Fruit fly (Drosophila melanogaster) whole organism: Measurements from ENCODE around the gene Rrp46.

Source experiments
- CG8478 ChIP-seq: fragments of >200 bp; optimal IDR thresholded peaks from 2 replicates; lab custom pipeline; 2018; ENCODE audit warnings: inconsistent platforms
- Dll ChIP-seq: fragments of >200 bp; optimal IDR thresholded peaks from 2 replicates; lab custom pipeline; 2017
- EcR ChIP-seq, 2 experiments: fragments of >200 bp; optimal IDR thresholded peaks; 2 replicates each; lab custom pipeline; 2017; ENCODE audit warnings: missing biosample characterization in 2 of 2, missing genetic modification characterization in 2 of 2, missing genetic modification reagents in 2 of 2
- pan ChIP-seq: fragments of >200 bp; optimal IDR thresholded peaks from 2 replicates; lab custom pipeline; 2017
- psq ChIP-seq: fragments of >200 bp; optimal IDR thresholded peaks from 2 replicates; lab custom pipeline; 2017
- usp ChIP-seq: fragments of >200 bp; optimal IDR thresholded peaks from 2 replicates; lab custom pipeline; 2017; ENCODE audit warnings: missing biosample characterization, missing genetic modification characterization, mixed read lengths

Rrp46 gene

DNA sequence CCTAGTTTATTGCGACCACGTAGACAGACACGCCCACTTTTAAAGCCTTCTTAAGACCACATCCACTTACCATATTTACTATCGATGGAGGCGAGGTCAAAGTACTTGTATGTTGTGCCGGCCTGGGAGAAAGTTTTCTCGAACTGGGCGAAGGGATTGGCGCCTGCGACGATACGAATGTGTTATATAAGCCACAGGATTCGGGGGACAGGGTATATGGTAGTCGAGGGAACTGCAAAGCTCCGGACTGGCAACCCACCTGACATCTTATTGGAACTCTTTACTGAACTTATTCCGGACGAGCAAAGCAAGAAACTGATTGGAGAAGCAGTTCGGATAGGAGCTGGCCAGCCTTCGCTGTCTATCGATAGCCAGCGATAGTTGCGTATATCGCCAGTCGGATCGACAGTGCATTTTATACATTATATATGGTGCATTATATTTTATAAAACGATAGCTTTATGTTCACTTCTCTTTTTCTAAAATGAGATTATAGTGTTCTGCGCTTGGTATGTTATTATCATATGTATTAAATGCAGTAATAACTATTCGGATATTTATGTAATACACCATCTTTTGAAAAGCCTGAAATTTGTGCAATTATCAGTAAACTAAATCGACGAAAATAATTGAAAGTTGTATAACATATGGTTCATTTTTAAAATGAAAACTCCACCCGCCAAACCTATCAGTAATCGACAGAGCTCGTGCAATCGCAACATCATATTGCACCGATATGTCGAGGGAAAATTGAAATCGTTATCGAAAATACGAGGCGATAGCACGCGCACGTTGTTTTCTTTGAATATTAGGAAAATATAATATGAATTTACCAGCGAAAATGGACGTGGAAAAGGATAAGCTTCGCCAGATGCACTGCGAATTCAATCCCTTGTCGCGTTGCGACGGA, at the start of gene Rrp46, which contains the start of gene Irp-1B:
Gene Rrp46, plus strand, starts transcription at position 752 of the 910 bp plus-strand sequence.
Gene Irp-1B, minus strand, starts transcription at position 320 of the 910 bp plus-strand sequence.
- TF ChIP-seq psq (lab: Kevin White, UChicago) (no peak), pan (lab: Kevin White, UChicago) (no peak), EcR (GFP tag; optimal IDR thresholded peaks at IDR 0.05; lab: Kevin White, UChicago) (peak in 1 of 2 experiments; percentile 72)

dm6 chr3R:10364287-10364686, 48.8 kb upstream of the Rrp46 start:
- no peak for TF ChIP-seq EcR (GFP tag; optimal IDR thresholded peaks at IDR 0.05; lab: Kevin White, UChicago)
- TF ChIP-seq pan (lab: Kevin White, UChicago) = no peak
- TF ChIP-seq psq (lab: Kevin White, UChicago) = no peak
- no peak for TF ChIP-seq CG8478
- TF ChIP-seq usp (GFP tag; lab: Kevin White, UChicago) = no peak
- TF ChIP-seq Dll (lab: Kevin White, UChicago) = no peak

DNA sequence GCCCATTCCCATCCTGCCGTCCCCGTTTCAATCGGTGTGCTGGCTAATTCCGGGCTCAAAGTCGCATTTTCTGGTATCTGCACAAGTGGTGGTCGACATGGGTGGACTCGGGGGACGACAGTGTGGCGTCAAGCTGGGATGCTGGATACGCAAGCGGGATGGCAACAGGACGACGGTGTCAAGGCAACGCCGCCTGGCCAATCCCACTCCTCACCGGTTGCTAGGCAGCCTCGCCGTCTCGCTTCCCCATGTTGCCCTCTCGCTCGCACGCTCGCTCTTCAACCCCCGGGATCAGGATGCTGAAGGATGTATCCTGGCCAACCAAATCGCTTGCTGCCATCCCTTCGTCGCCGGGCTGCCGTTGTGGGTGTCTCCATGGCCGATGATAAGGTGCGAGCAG, 44.9 kb upstream of the Rrp46 start:
- TF ChIP-seq psq (lab: Kevin White, UChicago) (no peak), Dll (lab: Kevin White, UChicago) (no peak), EcR (GFP tag; optimal IDR thresholded peaks at IDR 0.05; lab: Kevin White, UChicago) (no peak), CG8478 (no peak)

- TF ChIP-seq psq (lab: Kevin White, UChicago) (no peak), pan (lab: Kevin White, UChicago) (no peak), CG8478 (no peak), EcR (GFP tag; optimal IDR thresholded peaks at IDR 0.05; lab: Kevin White, UChicago) (no peak), Dll (lab: Kevin White, UChicago) (no peak), usp (GFP tag; lab: Kevin White, UChicago) (no peak)
These were observed 43.3 kb upstream of the Rrp46 start for dm6 chr3R:10369799-10370198.

dm6 chr3R:10370495-10370894, 42.6 kb upstream of the Rrp46 start:
- TF ChIP-seq pan (lab: Kevin White, UChicago) = no peak
- TF ChIP-seq Dll (lab: Kevin White, UChicago) = no peak
- no peak for TF ChIP-seq CG8478
- no peak for TF ChIP-seq usp (GFP tag; lab: Kevin White, UChicago)
- TF ChIP-seq psq (lab: Kevin White, UChicago) = no peak
- no peak for TF ChIP-seq EcR (GFP tag; optimal IDR thresholded peaks at IDR 0.05; lab: Kevin White, UChicago)

DNA sequence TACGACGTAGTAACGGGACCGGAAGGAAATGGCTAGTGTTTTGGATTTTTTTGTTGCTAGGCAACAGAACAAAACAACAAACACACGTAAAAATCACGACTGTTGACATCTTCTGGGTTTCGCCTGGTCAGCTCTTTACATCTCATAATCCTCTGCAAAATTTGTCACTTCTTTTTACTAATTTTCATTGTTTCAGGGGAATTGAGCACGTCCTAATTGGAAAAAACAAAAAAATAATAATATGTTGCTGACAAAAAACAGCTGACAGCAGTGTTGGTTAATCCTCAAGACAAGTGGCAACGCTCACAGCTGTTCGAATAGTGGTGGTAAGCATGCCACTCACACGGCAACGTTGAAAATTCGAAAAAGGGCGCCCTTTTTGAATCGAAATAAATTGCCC, 35.3 kb upstream of the Rrp46 start, which contains the start of gene Rfx:
Gene Rfx, minus strand, starts transcription at position 220 of the 400 bp plus-strand sequence.
- TF ChIP-seq EcR (GFP tag; optimal IDR thresholded peaks at IDR 0.05; lab: Kevin White, UChicago) (no peak), CG8478 (no peak), Dll (lab: Kevin White, UChicago) (no peak), psq (lab: Kevin White, UChicago) (no peak), pan (lab: Kevin White, UChicago) (no peak), usp (GFP tag; lab: Kevin White, UChicago) (no peak)

dm6 chr3R:10378989-10379388, 34.1 kb upstream of the Rrp46 start:
- TF ChIP-seq pan (lab: Kevin White, UChicago) = no peak
- TF ChIP-seq CG8478 = no peak
- no peak for TF ChIP-seq usp (GFP tag; lab: Kevin White, UChicago)
- no peak for TF ChIP-seq Dll (lab: Kevin White, UChicago)
- TF ChIP-seq EcR (GFP tag; optimal IDR thresholded peaks at IDR 0.05; lab: Kevin White, UChicago) = no peak
- no peak for TF ChIP-seq psq (lab: Kevin White, UChicago)

dm6 chr3R:10379409-10379808, 33.7 kb upstream of the Rrp46 start:
- TF ChIP-seq psq (lab: Kevin White, UChicago) (no peak), EcR (GFP tag; optimal IDR thresholded peaks at IDR 0.05; lab: Kevin White, UChicago) (no peak), pan (lab: Kevin White, UChicago) (no peak), usp (GFP tag; lab: Kevin White, UChicago) (no peak), Dll (lab: Kevin White, UChicago) (no peak), CG8478 (no peak)

DNA sequence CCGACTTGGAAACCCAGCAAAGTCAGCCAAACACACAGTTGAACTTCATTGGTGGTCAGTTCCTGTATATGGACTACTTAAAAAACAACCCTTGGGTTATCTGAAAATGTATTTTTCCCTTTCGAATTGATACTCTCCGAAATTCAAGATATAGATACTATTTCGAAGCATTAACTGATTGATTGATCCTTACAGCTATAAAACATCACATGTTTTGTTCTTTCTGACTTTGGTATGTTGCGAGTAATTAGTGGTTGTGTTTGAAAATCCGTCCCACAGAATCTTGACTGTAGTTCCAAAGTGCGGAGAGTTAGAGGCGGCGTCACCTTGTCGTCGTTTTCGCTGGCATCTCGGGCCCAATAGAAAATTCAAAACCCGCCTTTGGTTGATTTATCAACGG, 33.1 kb upstream of the Rrp46 start:
- TF ChIP-seq psq (lab: Kevin White, UChicago) = no peak
- no peak for TF ChIP-seq CG8478
- TF ChIP-seq pan (lab: Kevin White, UChicago) = no peak
- no peak for TF ChIP-seq EcR (GFP tag; optimal IDR thresholded peaks at IDR 0.05; lab: Kevin White, UChicago)
- no peak for TF ChIP-seq Dll (lab: Kevin White, UChicago)
- no peak for TF ChIP-seq usp (GFP tag; lab: Kevin White, UChicago)

DNA sequence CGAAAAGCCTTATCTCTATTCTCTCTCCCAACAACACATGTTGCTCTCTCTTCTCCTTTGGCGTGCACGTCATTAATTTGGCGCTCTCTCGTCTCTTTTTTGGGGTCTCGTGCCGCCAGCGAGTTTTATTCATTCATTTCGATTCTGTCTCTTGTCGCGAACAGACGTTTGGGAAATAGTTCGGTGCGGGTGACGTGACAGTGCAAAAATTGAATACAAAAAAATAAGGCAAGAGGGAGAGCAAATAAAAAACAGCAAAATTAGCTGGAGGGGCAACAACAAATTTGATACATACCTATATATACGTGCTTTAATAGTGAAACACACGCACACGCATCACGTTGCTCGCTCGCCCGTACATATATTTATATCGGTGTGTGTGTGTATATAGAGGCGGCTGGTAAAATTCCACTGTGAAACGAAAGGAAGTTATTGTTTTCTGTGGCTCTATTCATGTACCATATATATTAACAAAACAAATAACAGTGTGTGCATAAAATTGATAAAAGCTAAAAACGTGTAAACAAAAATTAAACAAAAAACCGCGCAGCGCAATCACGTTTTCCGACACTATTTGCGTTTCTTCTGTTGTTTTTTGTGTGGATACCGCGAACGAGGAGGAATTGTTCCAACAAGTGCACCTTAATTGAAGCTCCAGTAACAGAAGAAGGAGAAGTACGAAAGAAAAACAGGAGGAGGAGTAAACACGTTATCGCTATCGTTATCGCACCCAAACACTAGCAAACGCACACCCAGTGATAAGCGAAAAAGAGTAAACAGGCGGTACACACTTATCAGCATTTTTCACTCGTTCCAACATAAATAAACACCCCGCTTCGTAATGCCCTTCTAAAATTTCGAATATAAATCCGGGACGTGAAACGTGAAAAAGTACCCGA, 24.7 kb upstream of the Rrp46 start, which contains the start of gene cwo:
Gene cwo, plus strand, starts transcription at position 131 of the 899 bp plus-strand sequence.
- TF ChIP-seq pan (lab: Kevin White, UChicago) (no peak), usp (GFP tag; lab: Kevin White, UChicago) (no peak), EcR (GFP tag; optimal IDR thresholded peaks at IDR 0.05; lab: Kevin White, UChicago) (no peak), Dll (lab: Kevin White, UChicago) (no peak), CG8478 (no peak), psq (lab: Kevin White, UChicago) (no peak)

- TF ChIP-seq Dll (lab: Kevin White, UChicago) (no peak), EcR (GFP tag; optimal IDR thresholded peaks at IDR 0.05; lab: Kevin White, UChicago) (no peak), psq (lab: Kevin White, UChicago) (no peak), usp (GFP tag; lab: Kevin White, UChicago) (no peak), pan (lab: Kevin White, UChicago) (no peak), CG8478 (no peak)
These were observed 24.1 kb upstream of the Rrp46 start for dm6 chr3R:10389027-10389465.
